Worm (Caenorhabditis elegans): Measurements from ENCODE around the gene efhd-1.

efhd-1 gene

ce11 chrII:14143838-14144268 is 34.8 kb upstream of the efhd-1 start, which contains the start of gene W03H9.2:
Gene W03H9.2, minus strand, starts transcription at chrII:14143869.
- TF ChIP-seq grh-1 (GFP tag; IDR thresholded peaks at IDR 0.05) = no peak
- peak; percentile 77 for TF ChIP-seq nhr-20 (tag; optimal IDR thresholded peaks at IDR 0.05)
- TF ChIP-seq egl-13 (tag; optimal IDR thresholded peaks at IDR 0.05) = peak; percentile 70
- TF ChIP-seq lin-35 (GFP tag; optimal IDR thresholded peaks at IDR 0.05) = peak; percentile 66 to 88
- no peak for TF ChIP-seq zag-1 (tag; optimal IDR thresholded peaks at IDR 0.05)
- peak; percentile 54 for TF ChIP-seq snpc-4 (tag; optimal IDR thresholded peaks at IDR 0.05)
- peak; percentile 73 for TF ChIP-seq unc-130 (tag; optimal IDR thresholded peaks at IDR 0.05)
- peak; percentile 81 for TF ChIP-seq dsc-1 (tag; optimal IDR thresholded peaks at IDR 0.05)
- TF ChIP-seq F16B12.6 (tag; optimal IDR thresholded peaks at IDR 0.05) = peak; percentile 97
- TF ChIP-seq pqm-1 (tag; optimal IDR thresholded peaks at IDR 0.05) = no peak
- peak; percentile 66 to 84 (median 83) for TF ChIP-seq dpl-1 (GFP tag; optimal IDR thresholded peaks at IDR 0.05)
- no peak for TF ChIP-seq aha-1 (tag; optimal IDR thresholded peaks at IDR 0.05)
- peak; percentile 78 for TF ChIP-seq nhr-77 (tag; optimal IDR thresholded peaks at IDR 0.05)
- TF ChIP-seq sox-4 (tag; optimal IDR thresholded peaks at IDR 0.05) = peak; percentile 65
- peak; percentile 26 for TF ChIP-seq Y116A8C.19 (tag; optimal IDR thresholded peaks at IDR 0.05; ENCODE audit: borderline replicate concordance)
- TF ChIP-seq ztf-4 (tag; optimal IDR thresholded peaks at IDR 0.05) = no peak
- TF ChIP-seq rnt-1 (tag; optimal IDR thresholded peaks at IDR 0.05) = peak; percentile 90
- TF ChIP-seq elt-2 (tag; optimal IDR thresholded peaks at IDR 0.05) = peak; percentile 62
- TF ChIP-seq lir-3 (tag; optimal IDR thresholded peaks at IDR 0.05; ENCODE audit: poor library complexity) = peak; percentile 87
- peak; percentile 76 for TF ChIP-seq tbx-2 (tag; optimal IDR thresholded peaks at IDR 0.05)
- peak; percentile 84 for TF ChIP-seq nhr-47 (tag; optimal IDR thresholded peaks at IDR 0.05)
- no peak for TF ChIP-seq alr-1 (tag; optimal IDR thresholded peaks at IDR 0.05; ENCODE audit: borderline replicate concordance)
- TF ChIP-seq vab-15 (tag; optimal IDR thresholded peaks at IDR 0.05) = peak; percentile 80
- peak; percentile 79 for TF ChIP-seq nhr-19 (GFP tag; conservative IDR thresholded peaks at IDR 0.05)
- TF ChIP-seq fkh-8 (tag; optimal IDR thresholded peaks at IDR 0.05) = peak; percentile 90
- peak; percentile 79 for TF ChIP-seq C04F5.9 (tag; optimal IDR thresholded peaks at IDR 0.05)
- TF ChIP-seq lin-15B (tag; optimal IDR thresholded peaks at IDR 0.05) = peak; percentile 16
- peak in 1 of 2 experiments; percentile 79 for TF ChIP-seq ztf-11 (tag; optimal IDR thresholded peaks at IDR 0.05)
- peak; percentile 73 for TF ChIP-seq unc-86 (tag; optimal IDR thresholded peaks at IDR 0.05)
- peak; percentile 69 for TF ChIP-seq fkh-4 (tag; optimal IDR thresholded peaks at IDR 0.05; ENCODE audit: borderline replicate concordance)
- peak; percentile 72 for TF ChIP-seq xbp-1 (tag; optimal IDR thresholded peaks at IDR 0.05)
- peak; percentile 73 for TF ChIP-seq isw-1 (GFP tag; IDR thresholded peaks at IDR 0.05)
- TF ChIP-seq nhr-12 (tag; optimal IDR thresholded peaks at IDR 0.05) = no peak
- peak; percentile 66 for TF ChIP-seq ceh-90 (tag; optimal IDR thresholded peaks at IDR 0.05)
- no peak for TF ChIP-seq C34B4.2 (tag; optimal IDR thresholded peaks at IDR 0.05)
- TF ChIP-seq aly-2 (tag; optimal IDR thresholded peaks at IDR 0.05) = peak; percentile 63
- no peak for TF ChIP-seq hlh-17 (GFP tag; optimal IDR thresholded peaks at IDR 0.05; ENCODE audit: borderline replicate concordance)
- TF ChIP-seq mep-1 (tag; optimal IDR thresholded peaks at IDR 0.05) = peak; percentile 54
- peak; percentile 87 for TF ChIP-seq nhr-71 (tag; optimal IDR thresholded peaks at IDR 0.05)
- peak; percentile 67; the same call in 1 of the 2 replicates for TF ChIP-seq ceh-88 (GFP tag; IDR thresholded peaks at IDR 0.05)
- peak; percentile 81 for TF ChIP-seq snu-23 (GFP tag; optimal IDR thresholded peaks at IDR 0.05)
- TF ChIP-seq unc-98 (GFP tag; IDR thresholded peaks at IDR 0.05) = peak; percentile 85
- no peak for TF ChIP-seq efl-3 (GFP tag; optimal IDR thresholded peaks at IDR 0.05)
- peak; percentile 57 for TF ChIP-seq hlh-4 (tag; optimal IDR thresholded peaks at IDR 0.05)
- peak; percentile 65 for TF ChIP-seq irx-1 (tag; optimal IDR thresholded peaks at IDR 0.05)
- TF ChIP-seq nhr-90 (tag; optimal IDR thresholded peaks at IDR 0.05; ENCODE audit: poor library complexity) = peak; percentile 84
- peak; percentile 62 for TF ChIP-seq C16A3.4 (tag; optimal IDR thresholded peaks at IDR 0.05)
- peak; percentile 85 for TF ChIP-seq ceh-8 (GFP tag; optimal IDR thresholded peaks at IDR 0.05)
- TF ChIP-seq nhr-11 (tag; optimal IDR thresholded peaks at IDR 0.05) = no peak
- TF ChIP-seq unc-62 (GFP tag; optimal IDR thresholded peaks at IDR 0.05) = no peak
- peak; percentile 70 for TF ChIP-seq swsn-7 (tag; optimal IDR thresholded peaks at IDR 0.05)
- TF ChIP-seq blmp-1 (tag; optimal IDR thresholded peaks at IDR 0.05) = no peak
- TF ChIP-seq egl-27 (tag; optimal IDR thresholded peaks at IDR 0.05) = no peak
